Fruit fly (Drosophila melanogaster): Measurements from ENCODE around the gene CG32240.
A peak's percentile ranks its signal among the peaks of the same experiment; 100 is the strongest.

The CG32240 gene

dm6 chr3L:4415326-4416274, 34.2 kb upstream of the CG32240 start:
- TF ChIP-seq HmgZ (tag; optimal IDR thresholded peaks at IDR 0.05) (peak; percentile 28), Ets65A (GFP tag) (peak; percentile 31), exex (tag; optimal IDR thresholded peaks at IDR 0.05) (peak; percentile 54), dati (GFP tag; IDR thresholded peaks at IDR 0.05) (no peak), rib (GFP tag; IDR thresholded peaks at IDR 0.05) (peak; percentile 41; the same call in 1 of the 2 replicates), lov (optimal IDR thresholded peaks at IDR 0.05) (no peak), lov (GFP tag; IDR thresholded peaks at IDR 0.05) (0 out of 3 replicates have a peak, but pooled peaks have one; percentile 49), sug (tag; optimal IDR thresholded peaks at IDR 0.05) (peak; percentile 82), sens (GFP tag) (peak; percentile 75), cas (GFP tag; IDR thresholded peaks at IDR 0.05) (no peak), cg (GFP tag; optimal IDR thresholded peaks at IDR 0.05) (no peak), lab (GFP tag; optimal IDR thresholded peaks at IDR 0.05) (peak; percentile 21), Pdp1 (GFP tag; optimal IDR thresholded peaks at IDR 0.05) (peak in 1 of 2 experiments; percentile 92), slou (GFP tag; optimal IDR thresholded peaks at IDR 0.05) (no peak), Fer1 (GFP tag; optimal IDR thresholded peaks at IDR 0.05) (peak; percentile 14), CG10543 (GFP tag; optimal IDR thresholded peaks at IDR 0.05) (peak; percentile 63), CG12769 (tag; optimal IDR thresholded peaks at IDR 0.05) (peak; percentile 61), CG15514 (GFP tag; optimal IDR thresholded peaks at IDR 0.05) (peak; percentile 6), CG13894 (tag; optimal IDR thresholded peaks at IDR 0.05) (peak; percentile 87), ap (GFP tag; IDR thresholded peaks at IDR 0.05) (no peak), CG34376 (GFP tag; optimal IDR thresholded peaks at IDR 0.05) (peak; percentile 85), CG2678 (tag; optimal IDR thresholded peaks at IDR 0.05) (peak; percentile 16), Med (GFP tag) (peak; percentile 72), B-H1 (GFP tag; IDR thresholded peaks at IDR 0.05) (no peak), mirr (GFP tag; optimal IDR thresholded peaks at IDR 0.05) (peak; percentile 35), CG18599 (GFP tag; optimal IDR thresholded peaks at IDR 0.05) (peak; percentile 12)

DNA sequence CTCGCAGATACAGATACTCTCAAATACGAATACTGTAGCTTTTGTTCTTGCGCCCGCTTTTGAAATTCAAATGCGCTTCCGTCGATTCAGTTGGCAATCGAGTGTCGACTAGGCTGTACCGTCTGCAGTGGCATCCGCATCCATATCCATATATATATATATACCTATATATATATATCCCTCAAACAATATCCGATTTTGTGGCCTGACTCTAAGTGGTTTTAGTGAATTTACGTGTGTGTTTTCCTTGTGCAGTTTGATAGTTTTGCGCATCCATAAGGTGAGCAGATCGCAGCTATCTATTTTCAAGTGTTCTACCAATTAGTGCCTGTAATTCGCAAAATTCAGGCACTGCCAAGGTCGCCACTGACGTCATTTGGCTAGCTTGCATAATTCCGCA, 33.1 kb upstream of the CG32240 start:
- TF ChIP-seq Pdp1 (GFP tag; optimal IDR thresholded peaks at IDR 0.05) (peak in 1 of 2 experiments; percentile 30), CG8290 (GFP tag; optimal IDR thresholded peaks at IDR 0.05) (no peak), CG8290 (tag; optimal IDR thresholded peaks at IDR 0.05) (peak in 1 of 2 experiments; percentile 7), mld (GFP tag; IDR thresholded peaks at IDR 0.05; ENCODE audit: partially characterized antibody) (no peak), sens (GFP tag) (peak; percentile 40), CG10462 (GFP tag; optimal IDR thresholded peaks at IDR 0.05) (no peak)

- TF ChIP-seq sob (GFP tag; IDR thresholded peaks at IDR 0.05), result no peak
- no peak for TF ChIP-seq gce (GFP tag; IDR thresholded peaks at IDR 0.05)
- peak; percentile 47; the same call in 1 of the 2 replicates for TF ChIP-seq CG14014 (GFP tag; IDR thresholded peaks at IDR 0.05)
- peak; percentile 46 for TF ChIP-seq CrebB (tag; optimal IDR thresholded peaks at IDR 0.05)
- TF ChIP-seq CG2120 (GFP tag; optimal IDR thresholded peaks at IDR 0.05), result peak; percentile 52
- no peak for TF ChIP-seq Neu2 (GFP tag; optimal IDR thresholded peaks at IDR 0.05; ENCODE audit: borderline replicate concordance)
- TF ChIP-seq CG11456 (GFP tag; IDR thresholded peaks at IDR 0.05), result peak; percentile 66; the same call in 1 of the 3 replicates
- peak; percentile 49 for TF ChIP-seq shn (GFP tag; optimal IDR thresholded peaks at IDR 0.05)
- TF ChIP-seq CG3847 (GFP tag; IDR thresholded peaks at IDR 0.05), result peak; percentile 36; the same call in 1 of the 2 replicates
- peak; percentile 56; the same call in 1 of the 3 replicates for TF ChIP-seq ci (GFP tag; IDR thresholded peaks at IDR 0.05)
- TF ChIP-seq lab (GFP tag; optimal IDR thresholded peaks at IDR 0.05), result peak; percentile 63
- no peak for TF ChIP-seq MTF-1 (GFP tag; optimal IDR thresholded peaks at IDR 0.05; ENCODE audit: borderline replicate concordance)
- TF ChIP-seq abd-A (tag; optimal IDR thresholded peaks at IDR 0.05), result peak; percentile 63
- TF ChIP-seq CG9932 (GFP tag; IDR thresholded peaks at IDR 0.05), result peak; percentile 77
- TF ChIP-seq Nf-YC (tag; optimal IDR thresholded peaks at IDR 0.05), result peak; percentile 30
- peak; percentile 20 for TF ChIP-seq Fer1 (GFP tag; optimal IDR thresholded peaks at IDR 0.05)
- 0 out of 3 replicates have a peak, but pooled peaks have one; percentile 11 for TF ChIP-seq zfh1 (GFP tag; IDR thresholded peaks at IDR 0.05)
- TF ChIP-seq CG3838 (GFP tag; optimal IDR thresholded peaks at IDR 0.05), result no peak
Measured at dm6 chr3L:4413800-4414446, 32.5 kb upstream of the CG32240 start.

All from whole organism, embryonic.